Fruit fly (Drosophila melanogaster): Measurements from ENCODE around the gene Brd.

The Brd gene

DNA sequence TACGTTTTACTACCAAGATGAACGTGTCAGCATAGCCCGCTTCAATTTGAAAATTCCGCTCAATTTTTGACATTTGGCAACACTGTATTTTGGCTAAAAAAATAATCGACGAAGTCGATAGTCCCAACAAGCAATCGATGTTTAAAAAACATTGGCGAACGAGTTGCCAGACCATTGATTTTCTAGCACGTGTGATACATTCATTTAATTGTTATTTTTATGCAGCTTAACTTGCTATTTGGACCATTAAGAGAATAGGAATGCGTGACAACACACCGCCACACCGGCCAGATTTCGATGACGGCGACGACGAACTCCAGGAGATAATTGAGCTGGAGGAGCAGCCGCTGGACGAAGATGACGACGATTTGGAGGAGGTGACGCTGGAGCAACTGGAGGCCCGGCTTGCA is 10.2 kb downstream of the Brd start, which contains the start of gene CG5114:
Gene CG5114, plus strand, starts transcription at position 161 of the 410 bp plus-strand sequence.
- TF ChIP-seq CTCF (optimal IDR thresholded peaks at IDR 0.05) (peak; percentile 5 to 36), CG8478 (optimal IDR thresholded peaks at IDR 0.05) (no peak)

DNA sequence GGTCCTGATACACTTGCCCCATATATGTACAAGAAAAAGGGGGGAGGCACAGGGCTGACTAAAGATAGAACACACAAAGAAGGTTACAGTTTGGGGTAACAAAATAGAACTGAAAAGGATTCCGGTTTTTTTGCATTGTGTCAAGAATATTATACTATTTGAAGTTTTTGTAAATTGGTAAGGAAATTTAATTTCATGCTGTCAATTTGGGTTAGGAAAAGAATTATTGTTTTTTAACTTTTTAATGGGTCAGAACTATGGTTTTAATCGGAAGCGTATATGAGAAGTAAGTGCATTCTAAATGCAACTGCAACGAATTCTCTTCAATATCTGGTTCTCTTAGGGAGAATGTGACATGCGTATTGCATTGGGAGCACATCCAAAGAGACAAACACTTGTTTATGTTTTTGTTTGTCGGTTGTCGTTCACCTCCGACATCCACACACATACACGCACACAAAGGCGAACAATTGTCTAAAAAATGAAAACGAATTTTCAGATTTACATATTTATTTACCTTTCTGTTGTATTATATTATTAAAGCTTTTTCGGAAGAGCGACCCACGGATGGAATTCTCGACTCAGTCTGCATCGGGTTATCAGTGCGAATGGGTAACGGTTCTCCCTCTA is 12.2 kb downstream of the Brd start, which contains the start of gene mnd:
Gene mnd, plus strand, starts transcription at position 580 of the 630 bp plus-strand sequence.
- TF ChIP-seq CG8478 (optimal IDR thresholded peaks at IDR 0.05) (no peak), CTCF (optimal IDR thresholded peaks at IDR 0.05) (no peak)

DNA sequence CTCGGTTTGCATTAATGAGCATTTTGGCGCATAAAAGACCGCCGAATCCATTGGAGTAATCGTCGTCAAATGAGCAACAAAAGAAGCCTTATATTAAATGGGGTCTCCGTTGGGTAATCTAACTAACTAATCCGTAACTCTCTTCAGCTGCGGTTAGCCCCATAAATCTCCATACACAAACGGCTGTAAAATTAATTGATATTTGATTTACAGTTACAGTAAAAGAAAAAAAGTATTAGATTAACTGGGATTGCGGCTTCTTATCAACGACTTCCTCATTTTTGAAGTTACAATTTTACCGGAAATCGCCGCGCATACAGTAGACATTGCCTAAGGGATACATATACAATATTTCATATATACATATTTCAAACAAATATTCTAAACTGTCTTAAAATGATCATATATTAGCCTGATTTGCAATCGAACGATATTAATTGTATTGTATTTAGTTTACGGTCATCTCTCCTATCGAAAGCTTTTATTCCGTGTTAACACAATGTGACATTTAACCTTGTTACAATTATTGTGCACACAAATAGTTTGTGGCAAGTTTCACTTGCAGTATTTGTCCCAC is 14.0 kb downstream of the Brd start:
- TF ChIP-seq CTCF (optimal IDR thresholded peaks at IDR 0.05): no peak
- TF ChIP-seq CG8478 (optimal IDR thresholded peaks at IDR 0.05): no peak

DNA sequence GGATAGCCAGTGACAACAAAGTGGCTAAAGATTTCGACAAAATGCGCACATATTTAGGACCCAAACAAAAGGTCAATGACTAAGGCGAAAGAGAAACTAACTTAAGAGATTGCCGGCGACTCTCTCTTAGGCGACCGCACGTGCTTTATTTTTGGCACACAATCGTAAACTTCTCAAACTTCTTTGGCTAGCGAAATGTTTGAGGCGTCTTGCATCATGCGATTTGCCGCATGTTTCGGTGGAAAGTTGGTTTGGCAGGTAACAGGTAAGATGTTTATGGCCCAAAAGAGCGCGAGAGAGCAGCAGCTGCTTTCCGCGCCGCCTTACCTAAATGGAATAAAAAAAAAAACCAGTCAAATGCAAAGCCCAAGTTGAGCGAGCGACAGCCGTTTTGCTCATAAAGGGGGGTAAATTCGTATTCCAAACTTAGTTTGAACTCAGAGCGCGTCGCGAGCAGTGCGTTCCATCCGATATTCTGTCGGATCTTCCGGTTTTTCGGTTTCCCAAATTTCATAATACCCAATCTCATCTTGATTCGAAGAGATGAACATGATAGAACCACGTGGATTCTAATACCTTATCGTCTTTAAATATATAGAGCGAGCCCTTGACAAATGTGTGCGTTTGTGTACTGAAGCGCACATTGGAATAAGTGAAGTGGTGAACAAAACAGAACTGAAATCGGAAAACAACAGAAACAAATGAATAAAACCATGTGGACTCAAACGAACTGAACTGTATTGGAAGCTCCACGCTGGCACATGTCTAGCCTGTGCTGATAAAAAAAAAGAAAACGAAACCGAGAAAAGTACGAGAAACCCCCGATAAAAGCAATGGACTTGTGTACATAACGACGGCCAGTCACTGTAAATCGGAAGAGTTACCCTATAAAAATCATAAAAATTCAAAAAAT is 14.8 kb downstream of the Brd start:
- TF ChIP-seq CG8478 (optimal IDR thresholded peaks at IDR 0.05) (no peak), CTCF (optimal IDR thresholded peaks at IDR 0.05) (no peak)

DNA sequence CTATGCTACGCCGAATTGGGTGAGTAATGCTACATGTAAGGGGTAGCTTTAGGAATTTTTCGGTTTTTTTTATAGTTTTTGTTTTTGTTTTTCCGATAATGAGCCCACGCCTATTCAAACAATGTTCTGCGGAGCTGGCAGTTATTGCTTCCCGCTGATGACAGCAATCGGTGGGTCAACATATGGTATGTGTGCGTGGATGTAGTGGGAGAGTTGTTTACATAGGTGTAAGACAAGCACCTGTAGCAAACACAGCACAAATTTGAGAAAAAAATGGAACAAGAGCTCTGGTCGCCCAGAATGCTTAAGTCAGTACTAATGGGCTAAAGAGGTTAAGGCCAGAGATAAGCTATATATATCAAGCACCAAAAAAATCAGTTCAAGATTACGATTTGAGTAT is 15.8 kb downstream of the Brd start:
- TF ChIP-seq CG8478 (optimal IDR thresholded peaks at IDR 0.05) (no peak), CTCF (optimal IDR thresholded peaks at IDR 0.05) (no peak)

dm6 chr3L:14989879-14990278 is 17.4 kb downstream of the Brd start:
- TF ChIP-seq CG8478 (optimal IDR thresholded peaks at IDR 0.05): no peak

DNA sequence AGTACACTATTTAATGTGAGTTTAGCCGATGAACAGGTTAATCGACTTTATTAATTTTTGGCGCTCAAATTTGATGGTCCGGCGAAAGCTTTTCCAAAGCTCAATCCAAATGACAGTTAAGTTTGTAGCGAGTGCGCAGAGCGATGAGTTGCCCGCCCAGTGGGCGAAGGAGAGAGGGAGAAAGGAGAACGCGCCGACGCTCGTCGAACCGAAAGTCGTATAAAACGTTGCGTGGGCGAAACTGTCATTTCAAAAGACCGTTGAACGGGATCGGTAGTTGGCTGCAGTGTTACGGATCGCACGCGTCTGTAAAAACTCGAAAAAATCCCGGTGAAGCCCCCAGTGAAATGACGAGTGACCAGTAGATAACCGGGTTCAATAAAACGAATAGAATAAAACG is 19.6 kb downstream of the Brd start, which contains the start of gene Zip71B:
Gene Zip71B, plus strand, starts transcription at position 265 of the 400 bp plus-strand sequence.
- TF ChIP-seq CTCF (optimal IDR thresholded peaks at IDR 0.05) (no peak), CG8478 (optimal IDR thresholded peaks at IDR 0.05) (no peak)

DNA sequence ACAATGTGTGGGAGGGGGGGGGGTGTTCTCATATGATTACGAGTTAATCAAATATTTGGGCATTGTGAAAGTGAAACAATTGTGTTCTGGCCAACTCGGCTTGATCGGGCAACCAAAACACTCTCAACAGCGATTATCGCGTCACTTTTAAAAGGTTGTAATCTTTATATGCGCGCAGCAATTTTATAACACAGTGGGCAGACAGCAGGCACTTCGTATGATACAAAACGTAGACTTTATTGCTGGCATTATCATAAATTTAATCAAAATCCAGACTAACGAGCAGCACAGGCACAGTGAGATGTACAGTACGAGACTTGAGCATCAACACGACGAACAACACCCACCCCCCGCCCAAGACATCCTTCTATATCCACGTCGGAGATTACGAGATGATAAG is 20.3 kb downstream of the Brd start:
- TF ChIP-seq CTCF (optimal IDR thresholded peaks at IDR 0.05) (no peak), CG8478 (optimal IDR thresholded peaks at IDR 0.05) (no peak)

- TF ChIP-seq CTCF (optimal IDR thresholded peaks at IDR 0.05): no peak
- no peak for TF ChIP-seq CG8478 (optimal IDR thresholded peaks at IDR 0.05)
Measured at dm6 chr3L:14999284-15000019, 27.0 kb downstream of the Brd start, which contains the start of the genes mRpL39 and Prosbeta2. Gene mRpL39 (minus strand): TSS chr3L:14999666. Gene Prosbeta2 (plus strand): TSS chr3L:14999951.

DNA sequence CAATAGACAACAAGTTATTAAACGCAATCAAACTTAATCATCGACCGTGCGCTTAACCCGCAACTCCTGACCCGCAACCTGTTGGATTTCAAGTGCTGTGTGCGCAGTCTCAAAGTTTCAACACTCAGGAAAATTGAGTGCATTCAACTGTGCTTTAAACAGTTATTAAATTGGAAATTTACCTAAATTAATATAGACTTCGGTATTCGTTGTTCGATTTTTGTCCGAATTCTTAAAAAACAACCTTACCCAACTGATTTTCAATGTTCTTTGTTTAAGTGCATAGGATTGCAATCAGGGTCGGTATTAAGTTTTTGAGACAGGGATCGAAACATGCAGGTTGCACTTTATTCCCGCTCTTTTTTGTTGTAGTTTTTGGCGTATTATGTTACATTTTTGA is 32.6 kb downstream of the Brd start:
- TF ChIP-seq CG8478 (optimal IDR thresholded peaks at IDR 0.05): no peak
- TF ChIP-seq CTCF (optimal IDR thresholded peaks at IDR 0.05): no peak

- no peak for TF ChIP-seq CG8478 (optimal IDR thresholded peaks at IDR 0.05)
- no peak for TF ChIP-seq CTCF (optimal IDR thresholded peaks at IDR 0.05)
Measured at dm6 chr3L:15005774-15006173, 33.3 kb downstream of the Brd start.

dm6 chr3L:15006825-15007224 is 34.4 kb downstream of the Brd start:
- TF ChIP-seq CG8478 (optimal IDR thresholded peaks at IDR 0.05) (no peak), CTCF (optimal IDR thresholded peaks at IDR 0.05) (no peak)

DNA sequence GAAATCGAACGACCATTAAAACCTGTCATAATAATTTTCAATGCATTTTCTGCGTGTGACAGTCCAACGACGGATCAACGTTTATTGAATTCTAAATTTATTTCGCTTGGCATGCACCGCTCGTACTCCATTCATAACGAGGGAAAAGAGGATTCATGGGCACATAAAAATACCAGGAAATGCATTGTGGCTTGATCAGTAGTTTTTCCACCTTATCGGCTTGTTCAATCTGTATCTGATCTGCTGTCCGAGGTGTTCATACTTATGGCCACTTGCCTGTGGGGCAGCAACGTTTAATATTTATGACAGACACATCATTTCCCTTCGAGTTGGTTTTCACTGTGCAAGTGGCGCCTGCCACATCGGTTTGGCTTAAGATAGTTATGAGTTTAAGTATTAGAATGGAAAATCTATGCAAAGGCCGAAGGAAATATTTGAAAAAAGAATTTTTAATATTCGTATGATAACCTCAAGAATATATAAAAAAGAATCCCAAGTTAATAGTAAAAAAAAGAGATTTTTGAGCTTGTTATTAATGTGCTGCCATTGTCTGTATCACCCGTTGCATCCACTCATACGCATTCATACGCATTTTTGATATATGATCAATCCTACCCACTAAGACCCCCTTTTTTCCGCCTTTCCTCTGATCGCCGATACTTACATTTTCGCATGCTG is 34.9 kb downstream of the Brd start:
- TF ChIP-seq CG8478 (optimal IDR thresholded peaks at IDR 0.05) (no peak), CTCF (optimal IDR thresholded peaks at IDR 0.05) (no peak)

- TF ChIP-seq CTCF (optimal IDR thresholded peaks at IDR 0.05): no peak
- TF ChIP-seq CG8478 (optimal IDR thresholded peaks at IDR 0.05): no peak
Measured at dm6 chr3L:15009681-15010080, 37.2 kb downstream of the Brd start.
